Fruit fly (Drosophila melanogaster): ENCODE data around the gene CG4887.

The CG4887 gene

dm6 chr2L:1177522-1177921 is 4.7 kb downstream of the CG4887 start, which contains the start of gene CG4896 (continued):
- TF ChIP-seq Xbp1 (GFP tag; optimal IDR thresholded peaks at IDR 0.05) (peak; percentile 19), luna (GFP tag; optimal IDR thresholded peaks at IDR 0.05) (peak; percentile 6), CG16779 (GFP tag; IDR thresholded peaks at IDR 0.05) (no peak), Ssrp (tag; optimal IDR thresholded peaks at IDR 0.05) (no peak), MBD-R2 (GFP tag; IDR thresholded peaks at IDR 0.05) (peak; percentile 85), her (GFP tag; optimal IDR thresholded peaks at IDR 0.05) (peak; percentile 20), gcm (GFP tag; optimal IDR thresholded peaks at IDR 0.05) (no peak), aop (GFP tag; IDR thresholded peaks at IDR 0.05) (no peak), bsh (GFP tag; optimal IDR thresholded peaks at IDR 0.05) (peak in 1 of 2 experiments; percentile 51), inv (GFP tag; IDR thresholded peaks at IDR 0.05; ENCODE audit: partially characterized antibody) (peak; percentile 36; the same call in 1 of the 2 replicates), exex (tag; optimal IDR thresholded peaks at IDR 0.05) (no peak), ab (GFP tag; optimal IDR thresholded peaks at IDR 0.05) (no peak), eyg (GFP tag; optimal IDR thresholded peaks at IDR 0.05) (no peak), CG10267 (tag; optimal IDR thresholded peaks at IDR 0.05) (peak; percentile 93), Doc2 (GFP tag; IDR thresholded peaks at IDR 0.05) (no peak), zen2 (GFP tag; IDR thresholded peaks at IDR 0.05; ENCODE audit: partially characterized antibody) (peak; percentile 29; the same call in 1 of the 3 replicates), Rx (GFP tag; IDR thresholded peaks at IDR 0.05) (no peak), CG12104 (GFP tag; optimal IDR thresholded peaks at IDR 0.05) (no peak), gro (GFP tag; optimal IDR thresholded peaks at IDR 0.05) (peak; percentile 21), CG9932 (GFP tag; IDR thresholded peaks at IDR 0.05) (no peak), CG15514 (GFP tag; optimal IDR thresholded peaks at IDR 0.05) (peak; percentile 61), CG1603 (tag; optimal IDR thresholded peaks at IDR 0.05) (no peak), CG3065 (GFP tag; optimal IDR thresholded peaks at IDR 0.05) (no peak), CG30431 (GFP tag; optimal IDR thresholded peaks at IDR 0.05) (no peak), stwl (tag; optimal IDR thresholded peaks at IDR 0.05) (peak; percentile 82), YL-1 (GFP tag; optimal IDR thresholded peaks at IDR 0.05) (peak; percentile 83), CG33213 (GFP tag; optimal IDR thresholded peaks at IDR 0.05) (peak; percentile 18), hbn (GFP tag; IDR thresholded peaks at IDR 0.05; ENCODE audit: partially characterized antibody) (peak; percentile 36; the same call in 1 of the 2 replicates), CG34376 (GFP tag; optimal IDR thresholded peaks at IDR 0.05) (peak; percentile 7), CG13424 (tag; optimal IDR thresholded peaks at IDR 0.05) (no peak), CG16813 (GFP tag; IDR thresholded peaks at IDR 0.05; ENCODE audit: partially characterized antibody) (peak; percentile 55; the same call in 2 of the 3 replicates), Xrp1 (GFP tag; IDR thresholded peaks at IDR 0.05) (peak; percentile 27; the same call in 1 of the 2 replicates), slbo (GFP tag; IDR thresholded peaks at IDR 0.05) (peak; percentile 61), CG12659 (GFP tag; optimal IDR thresholded peaks at IDR 0.05) (peak; percentile 41), CG9437 (GFP tag; optimal IDR thresholded peaks at IDR 0.05) (no peak), Bgb (GFP tag; IDR thresholded peaks at IDR 0.05; ENCODE audit: partially characterized antibody) (peak; percentile 80), esg (GFP tag; conservative IDR thresholded peaks at IDR 0.05) (no peak), lmd (GFP tag; IDR thresholded peaks at IDR 0.05) (no peak), CG9797 (GFP tag; optimal IDR thresholded peaks at IDR 0.05) (peak; percentile 14), hb (GFP tag; IDR thresholded peaks at IDR 0.05; ENCODE audit: partially characterized antibody) (peak; percentile 66; the same call in 2 of the 3 replicates), CG11456 (GFP tag; IDR thresholded peaks at IDR 0.05) (no peak), CG2889 (GFP tag; IDR thresholded peaks at IDR 0.05) (no peak), ro (GFP tag; IDR thresholded peaks at IDR 0.05) (no peak), CG11723 (GFP tag; optimal IDR thresholded peaks at IDR 0.05) (no peak), cg (GFP tag; optimal IDR thresholded peaks at IDR 0.05) (no peak), ATbp (GFP tag; optimal IDR thresholded peaks at IDR 0.05) (no peak), Trl (optimal IDR thresholded peaks at IDR 0.05) (no peak), Trl (GFP tag; optimal IDR thresholded peaks at IDR 0.05) (peak; percentile 17), h (optimal IDR thresholded peaks at IDR 0.05) (no peak), CG17385 (GFP tag; optimal IDR thresholded peaks at IDR 0.05) (no peak), pho (GFP tag; optimal IDR thresholded peaks at IDR 0.05) (peak; percentile 18)
